Worm (Caenorhabditis elegans) whole organism, L4 larva: ENCODE data around the gene F10C2.4.
A peak's percentile ranks its signal among the peaks of the same experiment; 100 is the strongest.

Experiments used
- F37D6.2 ChIP-seq: sonication (generic microtip); optimal IDR thresholded peaks from 2 replicates; lab custom pipeline; 2016; ENCODE audit warnings: mild to moderate bottlenecking, missing genetic modification characterization, missing compliant biosample characterization
- T26A8.4 ChIP-seq: fragments of 200-800 bp; sonication (Bioruptor generic); IDR thresholded peaks from 2 replicates; pipeline ENCODE4 v1.3.6; 2022; ENCODE audit warnings: missing genetic modification characterization, missing compliant biosample characterization
- aha-1 ChIP-seq: fragments of 150-350 bp; peaks from one replicate; lab custom pipeline; 2014; ENCODE audit warnings: missing biosample characterization, missing genetic modification characterization
- ceh-20 ChIP-seq: fragments of 200-800 bp; sonication (Bioruptor generic); IDR thresholded peaks from 2 replicates; pipeline ENCODE4 v1.3.6; 2022; ENCODE audit warnings: missing genetic modification reagents, missing genetic modification characterization, missing compliant biosample characterization
- ceh-28 ChIP-seq: fragments of 150-350 bp; optimal IDR thresholded peaks from 2 replicates; lab custom pipeline; 2014; ENCODE audit warnings: missing biosample characterization, missing genetic modification reagents, missing genetic modification characterization
- ceh-62 ChIP-seq: sonication (generic microtip); optimal IDR thresholded peaks from 2 replicates; lab custom pipeline; 2017; ENCODE audit warnings: missing biosample characterization, missing genetic modification characterization
- ctbp-1 ChIP-seq: fragments of 200-800 bp; sonication (Bioruptor generic); IDR thresholded peaks from 2 replicates; pipeline ENCODE4 v1.3.6; 2022; ENCODE audit warnings: missing genetic modification reagents, missing genetic modification characterization, missing compliant biosample characterization
- daf-16 ChIP-seq, 3 experiments: sonication (generic microtip); optimal IDR thresholded peaks; 2 replicates each; lab custom pipeline; 2016 to 2017; ENCODE audit warnings: missing genetic modification characterization in 3 of 3, missing genetic modification reagents in 3 of 3, mild to moderate bottlenecking in 2 of 3, missing compliant biosample characterization in 2 of 3, missing biosample characterization in 1 of 3, moderate library complexity in 1 of 3
- daf-19 ChIP-seq: fragments of 200-800 bp; sonication (Bioruptor generic); conservative IDR thresholded peaks from 2 replicates; pipeline ENCODE4 v1.3.6; 2022; ENCODE audit warnings: missing genetic modification characterization, missing compliant biosample characterization
- dmd-6 ChIP-seq: fragments of 200-800 bp; sonication (Bioruptor generic); IDR thresholded peaks from 2 replicates; pipeline ENCODE4 v1.3.6; 2022; ENCODE audit warnings: missing genetic modification reagents, missing genetic modification characterization, missing compliant biosample characterization
- dmd-8 ChIP-seq: fragments of 200-800 bp; sonication (Bioruptor generic); IDR thresholded peaks from 2 replicates; pipeline ENCODE4 v1.3.6; 2022; ENCODE audit warnings: missing genetic modification characterization, missing compliant biosample characterization
- dve-1 ChIP-seq: sonication (generic microtip); optimal IDR thresholded peaks from 2 replicates; lab custom pipeline; 2017; ENCODE audit warnings: antibody characterized with exemption, mild to moderate bottlenecking, missing genetic modification characterization, missing compliant biosample characterization; ENCODE audit not compliant: insufficient read depth
- egl-27 ChIP-seq: sonication (generic microtip); optimal IDR thresholded peaks from 3 replicates; lab custom pipeline; 2017; ENCODE audit warnings: missing biosample characterization, missing genetic modification reagents, missing genetic modification characterization
- fkh-10 ChIP-seq: fragments of 150-350 bp; optimal IDR thresholded peaks from 2 replicates; lab custom pipeline; 2014; ENCODE audit warnings: missing biosample characterization, missing genetic modification reagents, missing genetic modification characterization
- hif-1 ChIP-seq, 2 experiments: sonication (generic microtip); optimal IDR thresholded peaks; 2 replicates each; lab custom pipeline; 2016 to 2017; ENCODE audit warnings: missing compliant biosample characterization in 2 of 2, missing genetic modification characterization in 2 of 2, missing genetic modification reagents in 2 of 2, missing genotype in 2 of 2, mild to moderate bottlenecking in 1 of 2
- hlh-11 ChIP-seq: fragments of 200-800 bp; sonication (Bioruptor generic); optimal IDR thresholded peaks from 2 replicates; lab custom pipeline; 2018; ENCODE audit warnings: mild to moderate bottlenecking, missing genetic modification characterization, missing compliant biosample characterization
- hlh-30 ChIP-seq: sonication (generic microtip); optimal IDR thresholded peaks from 2 replicates; lab custom pipeline; 2017; ENCODE audit warnings: antibody characterized with exemption, mild to moderate bottlenecking, missing genetic modification characterization, missing compliant biosample characterization; ENCODE audit not compliant: insufficient read depth
- hmg-1.1 ChIP-seq: fragments of 200-800 bp; sonication (Bioruptor generic); IDR thresholded peaks from 2 replicates; pipeline ENCODE4 v1.3.6; 2022; ENCODE audit warnings: missing genetic modification reagents, missing genetic modification characterization, missing compliant biosample characterization
- lsy-2 ChIP-seq, 2 experiments: fragments of 150-350 bp in 1 of 2; sonication (generic microtip) in 1 of 2; optimal IDR thresholded peaks; 2 replicates each; lab custom pipeline; 2014 to 2017; ENCODE audit warnings: missing biosample characterization in 2 of 2, missing genetic modification characterization in 2 of 2
- mdl-1 ChIP-seq, 2 experiments: fragments of 150-350 bp in 1 of 2; sonication (generic microtip) in 1 of 2; optimal IDR thresholded peaks; 2 replicates each; lab custom pipeline; 2014 to 2017; ENCODE audit warnings: missing biosample characterization in 2 of 2, missing genetic modification characterization in 2 of 2
- mdt-29 ChIP-seq: fragments of 200-800 bp; sonication (Bioruptor generic); IDR thresholded peaks from 2 replicates; pipeline ENCODE4 v1.3.6; 2022; ENCODE audit warnings: missing genetic modification reagents, missing genetic modification characterization, missing compliant biosample characterization
- mep-1 ChIP-seq: fragments of 150-350 bp; sonication (generic microtip); optimal IDR thresholded peaks from 3 replicates; lab custom pipeline; 2014; ENCODE audit warnings: missing biosample characterization, missing genetic modification characterization
- mes-2 ChIP-seq: sonication (generic microtip); optimal IDR thresholded peaks from 2 replicates; lab custom pipeline; 2016; ENCODE audit warnings: missing genotype, mild to moderate bottlenecking, missing genetic modification characterization, missing compliant biosample characterization; ENCODE audit not compliant: poor library complexity, severe bottlenecking
- mxl-2 ChIP-seq: fragments of 200-800 bp; sonication (Bioruptor generic); conservative IDR thresholded peaks from 2 replicates; pipeline ENCODE4 v1.3.6; 2022; ENCODE audit warnings: missing genetic modification reagents, missing genetic modification characterization, missing compliant biosample characterization
- mxl-3 ChIP-seq: fragments of 200-800 bp; sonication (Bioruptor generic); optimal IDR thresholded peaks from 2 replicates; lab custom pipeline; 2018; ENCODE audit warnings: mild to moderate bottlenecking, missing genetic modification characterization, missing compliant biosample characterization
- nhr-102 ChIP-seq: sonication (generic microtip); optimal IDR thresholded peaks from 2 replicates; lab custom pipeline; 2016; ENCODE audit warnings: mild to moderate bottlenecking, missing genetic modification characterization, moderate library complexity, missing compliant biosample characterization
- nhr-11 ChIP-seq: fragments of 150-350 bp; optimal IDR thresholded peaks from 2 replicates; lab custom pipeline; 2014; ENCODE audit warnings: missing biosample characterization, missing genetic modification characterization
- nhr-237 ChIP-seq: sonication (generic microtip); optimal IDR thresholded peaks from 2 replicates; lab custom pipeline; 2017; ENCODE audit warnings: missing biosample characterization, missing genetic modification characterization
- nhr-48 ChIP-seq: sonication (generic microtip); optimal IDR thresholded peaks from 2 replicates; lab custom pipeline; 2016; ENCODE audit warnings: mild to moderate bottlenecking, missing genetic modification characterization, missing compliant biosample characterization
- nhr-6 ChIP-seq: fragments of 150-350 bp; optimal IDR thresholded peaks from 2 replicates; lab custom pipeline; 2014; ENCODE audit warnings: missing biosample characterization, missing genetic modification characterization
- nhr-77 ChIP-seq: fragments of 150-350 bp; optimal IDR thresholded peaks from 2 replicates; lab custom pipeline; 2014; ENCODE audit warnings: missing biosample characterization, missing genetic modification characterization
- php-3 ChIP-seq: fragments of 200-800 bp; sonication (Bioruptor generic); IDR thresholded peaks from 2 replicates; pipeline ENCODE4 v1.3.6; 2022; ENCODE audit warnings: missing genetic modification reagents, missing genetic modification characterization, missing compliant biosample characterization
- pqm-1 ChIP-seq: sonication (generic microtip); optimal IDR thresholded peaks from 2 replicates; lab custom pipeline; 2017; ENCODE audit warnings: missing biosample characterization, missing genetic modification characterization
- rbr-2 ChIP-seq: sonication (generic microtip); optimal IDR thresholded peaks from 2 replicates; lab custom pipeline; 2016; ENCODE audit warnings: missing genotype, missing genetic modification characterization, missing compliant biosample characterization
- sdz-12 ChIP-seq: fragments of 200-800 bp; sonication (Bioruptor generic); optimal IDR thresholded peaks from 2 replicates; lab custom pipeline; 2018; ENCODE audit warnings: mild to moderate bottlenecking, missing genetic modification characterization, missing compliant biosample characterization
- snpc-1.2 ChIP-seq: fragments of 200-800 bp; sonication (Bioruptor generic); IDR thresholded peaks from 2 replicates; pipeline ENCODE4 v1.3.6; 2022; ENCODE audit warnings: missing genetic modification reagents, missing genetic modification characterization, missing compliant biosample characterization
- unc-62 ChIP-seq, 3 experiments: fragments of 150-350 bp in 1 of 3; sonication (generic microtip); optimal IDR thresholded peaks in 2 of 3; peaks in 1 of 3; 1 replicate in 1 of 3; 2 replicates in 2 of 3; lab custom pipeline; 2014 to 2017; ENCODE audit warnings: missing biosample characterization in 3 of 3, missing genetic modification characterization in 3 of 3, missing genetic modification reagents in 3 of 3, missing genotype in 1 of 3
- vab-7 ChIP-seq: fragments of 200-800 bp; sonication (Bioruptor generic); IDR thresholded peaks from 2 replicates; pipeline ENCODE4 v1.3.6; 2022; ENCODE audit warnings: missing genetic modification reagents, missing genetic modification characterization, missing compliant biosample characterization
- ztf-11 ChIP-seq: fragments of 150-350 bp; optimal IDR thresholded peaks from 2 replicates; lab custom pipeline; 2014; ENCODE audit warnings: missing biosample characterization, missing genetic modification characterization

The F10C2.4 gene

ce11 chrV:12025683-12026082 lies 15.7 kb upstream of the F10C2.4 start (continued):
- TF ChIP-seq aha-1 (tag; lab: Kevin White, UChicago) (peak; percentile 82), mxl-2 (GFP tag; lab: Robert Waterston, UW) (no peak), egl-27 (tag; lab: Kevin White, UChicago) (no peak), nhr-237 (tag; lab: Kevin White, UChicago) (no peak), hlh-11 (tag; lab: Kevin White, UChicago) (no peak)

DNA sequence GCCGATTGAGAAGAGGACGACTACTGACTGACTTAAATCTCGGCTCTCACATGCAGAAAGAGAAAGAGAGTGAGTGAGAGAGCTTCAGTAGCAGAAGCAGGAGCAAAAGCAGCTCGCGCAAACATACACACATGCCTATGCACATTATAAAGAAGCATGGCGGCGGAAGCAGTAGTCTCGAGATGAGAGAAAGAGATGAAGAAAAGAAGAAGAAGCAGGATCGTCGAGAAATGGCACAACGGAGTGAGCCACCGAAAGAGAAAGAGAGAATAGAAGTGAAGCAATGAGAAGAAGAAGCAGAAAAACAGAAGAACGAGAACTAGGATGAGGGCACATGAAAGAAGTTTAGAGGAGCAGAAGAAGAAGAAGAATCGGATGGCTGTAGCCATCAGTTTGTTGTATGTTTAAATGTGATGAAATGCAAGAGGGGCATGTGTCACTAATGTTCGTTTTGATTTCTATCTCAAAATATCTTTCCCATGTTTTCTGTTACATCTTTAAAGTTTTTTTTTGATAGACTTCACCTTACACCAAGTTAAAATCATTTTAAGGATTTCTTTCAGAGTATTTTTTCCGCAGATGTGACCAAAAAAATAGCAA lies 14.4 kb upstream of the F10C2.4 start:
- TF ChIP-seq hlh-11 (tag; lab: Kevin White, UChicago) (peak; percentile 25), dve-1 (tag; lab: Kevin White, UChicago) (peak; percentile 3), mep-1 (tag; lab: Kevin White, UChicago) (peak; percentile 31), ztf-11 (tag; lab: Kevin White, UChicago) (no peak), dmd-8 (GFP tag; lab: Robert Waterston, UW) (no peak), pqm-1 (tag; lab: Kevin White, UChicago) (no peak), mdl-1 (tag; optimal IDR thresholded peaks at IDR 0.05; lab: Kevin White, UChicago) (peak in 1 of 2 experiments; percentile 90), nhr-77 (tag; lab: Kevin White, UChicago) (no peak), hlh-30 (tag; lab: Kevin White, UChicago) (peak; percentile 86), mes-2 (peak; percentile 34), rbr-2 (tag; lab: Kevin White, UChicago) (peak; percentile 76), sdz-12 (no peak), ceh-28 (no peak), unc-62 (GFP tag; optimal IDR thresholded peaks at IDR 0.05 in 1 of 2; lab: Kevin White, UChicago) (peak in 1 of 2 experiments; percentile 89), unc-62 (tag; optimal IDR thresholded peaks at IDR 0.05; lab: Kevin White, UChicago) (no peak), lsy-2 (tag; optimal IDR thresholded peaks at IDR 0.05; lab: Kevin White, UChicago) (peak; percentile 28 to 49), fkh-10 (peak; percentile 93), nhr-6 (peak; percentile 39), ceh-62 (no peak), daf-16 (GFP tag; optimal IDR thresholded peaks at IDR 0.05; lab: Kevin White, UChicago) (peak in 1 of 2 experiments; percentile 33), daf-16 (tag; optimal IDR thresholded peaks at IDR 0.05; lab: Kevin White, UChicago) (no peak), nhr-48 (tag; lab: Kevin White, UChicago) (no peak), nhr-11 (tag; lab: Kevin White, UChicago) (peak; percentile 83), mxl-2 (GFP tag; lab: Robert Waterston, UW) (no peak), hmg-1.1 (GFP tag; lab: Robert Waterston, UW) (peak; percentile 68), ctbp-1 (GFP tag; lab: Robert Waterston, UW) (peak; percentile 81), snpc-1.2 (GFP tag; lab: Robert Waterston, UW) (no peak), nhr-102 (no peak), T26A8.4 (GFP tag; lab: Robert Waterston, UW) (no peak), daf-19 (GFP tag; lab: Robert Waterston, UW) (no peak), ceh-20 (GFP tag; lab: Robert Waterston, UW) (no peak), F37D6.2 (tag; lab: Kevin White, UChicago) (peak; percentile 59), hif-1 (tag; optimal IDR thresholded peaks at IDR 0.05; lab: Kevin White, UChicago) (peak in 1 of 2 experiments; percentile 5), dmd-6 (GFP tag; lab: Robert Waterston, UW) (no peak), mxl-3 (no peak), vab-7 (GFP tag; lab: Robert Waterston, UW) (peak; percentile 24; the same call in 1 of the 2 replicates), mdt-29 (GFP tag; lab: Robert Waterston, UW) (no peak), php-3 (GFP tag; lab: Robert Waterston, UW) (no peak)
